Fruit fly (Drosophila melanogaster): ENCODE data around the gene Pus7.

Pus7 gene

dm6 chr3L:8509567-8510109, at the start of gene Pus7, which contains the start of gene ZC3H3:
Pus7 (plus strand) TSS chr3L:8510003.
ZC3H3 (minus strand) TSS chr3L:8509763.
- no peak for TF ChIP-seq noc (tag; optimal IDR thresholded peaks at IDR 0.05)

dm6 chr3L:8460050-8460878, 49.5 kb upstream of the Pus7 start:
- no peak for TF ChIP-seq noc (tag; optimal IDR thresholded peaks at IDR 0.05)

dm6 chr3L:8461229-8462004, 48.4 kb upstream of the Pus7 start:
- no peak for TF ChIP-seq noc (tag; optimal IDR thresholded peaks at IDR 0.05)

dm6 chr3L:8480944-8481343, 28.9 kb upstream of the Pus7 start:
- TF ChIP-seq noc (tag; optimal IDR thresholded peaks at IDR 0.05), result no peak

dm6 chr3L:8506975-8507441, 2.8 kb upstream of the Pus7 start, which contains the start of gene CG43163:
CG43163 (minus strand) TSS chr3L:8507146.
- no peak for TF ChIP-seq noc (tag; optimal IDR thresholded peaks at IDR 0.05)

- TF ChIP-seq noc (tag; optimal IDR thresholded peaks at IDR 0.05), result no peak
Measured at dm6 chr3L:8512428-8512827, 2.6 kb downstream of the Pus7 start, which contains the start of gene CG6765. CG6765 (plus strand) TSS chr3L:8512767.

dm6 chr3L:8513258-8513657, 3.5 kb downstream of the Pus7 start:
- TF ChIP-seq noc (tag; optimal IDR thresholded peaks at IDR 0.05), result no peak

- TF ChIP-seq noc (tag; optimal IDR thresholded peaks at IDR 0.05), result no peak
Measured at dm6 chr3L:8514768-8515167, 5.0 kb downstream of the Pus7 start, which contains the start of gene CG6683. CG6683 (minus strand) TSS chr3L:8514921.

- no peak for TF ChIP-seq noc (tag; optimal IDR thresholded peaks at IDR 0.05)
Measured at dm6 chr3L:8518516-8519087, 8.8 kb downstream of the Pus7 start, which contains the start of gene GstO3. GstO3 (plus strand) TSS chr3L:8518885.

- peak; percentile 23 for TF ChIP-seq noc (tag; optimal IDR thresholded peaks at IDR 0.05)
Measured at dm6 chr3L:8519232-8519631, 9.4 kb downstream of the Pus7 start.

- TF ChIP-seq noc (tag; optimal IDR thresholded peaks at IDR 0.05), result no peak
Measured at dm6 chr3L:8520252-8520651, 10.4 kb downstream of the Pus7 start, which contains the start of gene se. se (plus strand) TSS chr3L:8520552.

- TF ChIP-seq noc (tag; optimal IDR thresholded peaks at IDR 0.05), result peak; percentile 28
Measured at dm6 chr3L:8523257-8523656, 13.5 kb downstream of the Pus7 start, which contains the start of gene GstO2. GstO2 (minus strand) TSS chr3L:8523501.

- no peak for TF ChIP-seq noc (tag; optimal IDR thresholded peaks at IDR 0.05)
Measured at dm6 chr3L:8524816-8525625, 15.2 kb downstream of the Pus7 start, which contains the start of the genes GstO1 and foi. GstO1 (minus strand) TSS chr3L:8524866. foi (plus strand) TSS chr3L:8525244.

- TF ChIP-seq noc (tag; optimal IDR thresholded peaks at IDR 0.05), result peak; percentile 92
Measured at dm6 chr3L:8525691-8526421, 16.1 kb downstream of the Pus7 start.

All from whole organism, larva.